Worm (Caenorhabditis elegans): ENCODE results near the gene F39H12.3.

- TF ChIP-seq W03F9.2 (tag; optimal IDR thresholded peaks at IDR 0.05), result no peak
- TF ChIP-seq dao-5 (tag; optimal IDR thresholded peaks at IDR 0.05), result no peak
- no peak for TF ChIP-seq him-1 (tag; optimal IDR thresholded peaks at IDR 0.05)
Measured at ce11 chrX:861378-861777, 20.1 kb upstream of the F39H12.3 start.
